Fruit fly (Drosophila melanogaster) whole organism, embryonic: ENCODE data around the gene CG11703.

Experiments
- Atf-2 ChIP-seq: fragments of 200-800 bp; sonication (Bioruptor generic); optimal IDR thresholded peaks from 2 replicates; lab custom pipeline; 2016; ENCODE audit warnings: missing biosample characterization, missing genetic modification characterization
- CG1024 ChIP-seq: fragments of 200-800 bp; sonication (Bioruptor generic); IDR thresholded peaks from 2 replicates; pipeline ENCODE4 v1.3.6; 2022; ENCODE audit warnings: missing biosample characterization, missing genetic modification characterization
- CG10267 ChIP-seq: fragments of 200-800 bp; sonication (Bioruptor generic); optimal IDR thresholded peaks from 2 replicates; lab custom pipeline; 2018; ENCODE audit warnings: missing biosample characterization, mild to moderate bottlenecking, missing genetic modification characterization, moderate library complexity
- CG10321 ChIP-seq: fragments of 200-800 bp; sonication (Bioruptor generic); IDR thresholded peaks from 2 replicates; pipeline ENCODE4 v1.3.6; 2022; ENCODE audit warnings: missing biosample characterization, missing genetic modification characterization
- CG11695 ChIP-seq: fragments of 200-800 bp; sonication (Bioruptor generic); IDR thresholded peaks from 3 replicates; pipeline ENCODE4 v1.3.6; 2022; ENCODE audit warnings: missing biosample characterization, missing genetic modification characterization
- CG12299 ChIP-seq: fragments of 200-800 bp; sonication (Bioruptor generic); optimal IDR thresholded peaks from 2 replicates; lab custom pipeline; 2018; ENCODE audit warnings: missing biosample characterization, mild to moderate bottlenecking, missing genetic modification characterization
- CG13424 ChIP-seq: fragments of 200-800 bp; sonication (Bioruptor generic); optimal IDR thresholded peaks from 2 replicates; lab custom pipeline; 2019; ENCODE audit warnings: missing biosample characterization, mild to moderate bottlenecking, missing genetic modification characterization, moderate library complexity
- CG14667 ChIP-seq: fragments of 200-800 bp; sonication (Bioruptor generic); IDR thresholded peaks from 2 replicates; pipeline ENCODE4 v1.3.6; 2022; ENCODE audit warnings: missing biosample characterization, missing genetic modification characterization
- CG14710 ChIP-seq: fragments of 200-800 bp; sonication (Bioruptor generic); optimal IDR thresholded peaks from 3 replicates; lab custom pipeline; 2019; ENCODE audit warnings: missing biosample characterization, mild to moderate bottlenecking, missing genetic modification characterization, moderate library complexity
- CG14965 ChIP-seq: fragments of 200-800 bp; sonication (Bioruptor generic); optimal IDR thresholded peaks from 2 replicates; lab custom pipeline; 2016; ENCODE audit warnings: missing biosample characterization, missing genetic modification characterization, borderline replicate concordance
- CG17829 ChIP-seq: fragments of 200-800 bp; optimal IDR thresholded peaks from 2 replicates; lab custom pipeline; 2019; ENCODE audit warnings: missing biosample characterization, mild to moderate bottlenecking, missing genetic modification characterization, moderate library complexity
- CG1832 ChIP-seq: fragments of 200-800 bp; sonication (Bioruptor generic); optimal IDR thresholded peaks from 2 replicates; lab custom pipeline; 2017; ENCODE audit warnings: missing biosample characterization, mild to moderate bottlenecking, missing genetic modification characterization, inconsistent platforms
- CG2202 ChIP-seq: fragments of 200-800 bp; sonication (Bioruptor generic); optimal IDR thresholded peaks from 2 replicates; lab custom pipeline; 2018; ENCODE audit warnings: missing biosample characterization, mild to moderate bottlenecking, missing genetic modification characterization
- CG31441 ChIP-seq: fragments of 200-800 bp; sonication (Bioruptor generic); IDR thresholded peaks from 2 replicates; pipeline ENCODE4 v1.3.6; 2022; ENCODE audit warnings: missing biosample characterization, missing genetic modification characterization
- CG34422 ChIP-seq: fragments of 200-800 bp; sonication (Bioruptor generic); IDR thresholded peaks from 3 replicates; pipeline ENCODE4 v1.3.6; 2022; ENCODE audit warnings: missing biosample characterization, missing genetic modification characterization
- CG4360 ChIP-seq: fragments of 200-800 bp; sonication (Bioruptor generic); IDR thresholded peaks from 2 replicates; pipeline ENCODE4 v1.3.6; 2022; ENCODE audit warnings: missing biosample characterization, missing genetic modification characterization
- CG4820 ChIP-seq: fragments of 200-800 bp; sonication (Bioruptor generic); optimal IDR thresholded peaks from 3 replicates; lab custom pipeline; 2016; ENCODE audit warnings: missing biosample characterization, missing genetic modification characterization
- CG6175 ChIP-seq: fragments of 200-800 bp; sonication (Bioruptor generic); IDR thresholded peaks from 3 replicates; pipeline ENCODE4 v1.3.6; 2022; ENCODE audit warnings: missing biosample characterization, missing genetic modification characterization
- CG6654 ChIP-seq: fragments of 200-800 bp; sonication (Bioruptor generic); optimal IDR thresholded peaks from 2 replicates; lab custom pipeline; 2017; ENCODE audit warnings: missing biosample characterization, mild to moderate bottlenecking, missing genetic modification characterization
- CG7745 ChIP-seq: fragments of 200-800 bp; sonication (Bioruptor generic); optimal IDR thresholded peaks from 2 replicates; lab custom pipeline; 2018; ENCODE audit warnings: missing biosample characterization, mild to moderate bottlenecking, missing genetic modification characterization, moderate library complexity
- CG8281 ChIP-seq: fragments of 200-800 bp; sonication (Bioruptor generic); optimal IDR thresholded peaks from 2 replicates; lab custom pipeline; 2018; ENCODE audit warnings: missing biosample characterization, mild to moderate bottlenecking, missing genetic modification characterization, moderate library complexity
- CG9727 ChIP-seq: fragments of 200-800 bp; sonication (Bioruptor generic); optimal IDR thresholded peaks from 3 replicates; lab custom pipeline; 2017; ENCODE audit warnings: missing biosample characterization, mild to moderate bottlenecking, missing genetic modification characterization
- CrebB ChIP-seq: fragments of 200-800 bp; sonication (Bioruptor generic); optimal IDR thresholded peaks from 3 replicates; lab custom pipeline; 2018; ENCODE audit warnings: missing biosample characterization, mild to moderate bottlenecking, missing genetic modification characterization
- Dbx ChIP-seq: fragments of 200-800 bp; sonication (Bioruptor generic); IDR thresholded peaks from 3 replicates; pipeline ENCODE4 v1.3.6; 2022; ENCODE audit warnings: missing biosample characterization, missing genetic modification characterization
- Drgx ChIP-seq: fragments of 200-800 bp; sonication (Bioruptor generic); IDR thresholded peaks from 2 replicates; pipeline ENCODE4 v1.3.6; 2022; ENCODE audit warnings: missing biosample characterization, missing genetic modification characterization
- Ets65A ChIP-seq: fragments of 200-800 bp; sonication (Bioruptor generic); peaks from one replicate; lab custom pipeline; 2016; ENCODE audit warnings: missing biosample characterization, missing genetic modification characterization
- Gug ChIP-seq: fragments of 200-800 bp; sonication (Bioruptor generic); IDR thresholded peaks from 4 replicates; pipeline ENCODE4 v1.3.6; 2022; ENCODE audit warnings: missing biosample characterization, missing genetic modification characterization
- PHDP ChIP-seq: fragments of 200-800 bp; sonication (Bioruptor generic); optimal IDR thresholded peaks from 3 replicates; lab custom pipeline; 2018; ENCODE audit warnings: missing biosample characterization, mild to moderate bottlenecking, missing genetic modification characterization, moderate library complexity
- Sox100B ChIP-seq: fragments of 200-800 bp; sonication (Bioruptor generic); optimal IDR thresholded peaks from 3 replicates; lab custom pipeline; 2018; ENCODE audit warnings: missing biosample characterization, mild to moderate bottlenecking, missing genetic modification characterization
- TFAM ChIP-seq: fragments of 200-800 bp; sonication (Bioruptor generic); optimal IDR thresholded peaks from 2 replicates; lab custom pipeline; 2017; ENCODE audit warnings: missing biosample characterization, missing genetic modification characterization, inconsistent platforms
- ara ChIP-seq: fragments of 200-800 bp; sonication (Bioruptor generic); IDR thresholded peaks from 2 replicates; pipeline ENCODE4 v1.3.6; 2022; ENCODE audit warnings: missing biosample characterization, missing genetic modification characterization
- ash1 ChIP-seq: fragments of 200-800 bp; sonication (Bioruptor generic); optimal IDR thresholded peaks from 2 replicates; lab custom pipeline; 2018; ENCODE audit warnings: missing biosample characterization, mild to moderate bottlenecking, missing genetic modification characterization
- br ChIP-seq: fragments of >200 bp; optimal IDR thresholded peaks from 2 replicates; lab custom pipeline; 2017
- crc ChIP-seq: fragments of 200-800 bp; sonication (Bioruptor generic); optimal IDR thresholded peaks from 2 replicates; lab custom pipeline; 2016; ENCODE audit warnings: missing biosample characterization, missing genetic modification characterization
- dm ChIP-seq: fragments of 200-800 bp; sonication (Bioruptor generic); optimal IDR thresholded peaks from 3 replicates; lab custom pipeline; 2016; ENCODE audit warnings: missing biosample characterization, missing genetic modification characterization
- emc ChIP-seq: fragments of 200-800 bp; sonication (Bioruptor generic); optimal IDR thresholded peaks from 2 replicates; lab custom pipeline; 2016; ENCODE audit warnings: missing biosample characterization, missing genetic modification characterization
- ems ChIP-seq: fragments of 200-800 bp; sonication (Bioruptor generic); optimal IDR thresholded peaks from 3 replicates; lab custom pipeline; 2016; ENCODE audit warnings: missing biosample characterization, missing genetic modification characterization
- esg ChIP-seq: fragments of 200-800 bp; sonication (Bioruptor generic); conservative IDR thresholded peaks from 2 replicates; pipeline ENCODE4 v1.3.6; 2022; ENCODE audit warnings: missing biosample characterization, missing genetic modification characterization
- fd96Cb ChIP-seq: fragments of 200-800 bp; sonication (Bioruptor generic); optimal IDR thresholded peaks from 2 replicates; lab custom pipeline; 2018; ENCODE audit warnings: missing biosample characterization, mild to moderate bottlenecking, missing genetic modification characterization, moderate library complexity
- ham ChIP-seq: fragments of 200-800 bp; sonication (Bioruptor generic); IDR thresholded peaks from 2 replicates; pipeline ENCODE4 v1.3.6; 2022; ENCODE audit warnings: missing biosample characterization, missing genetic modification characterization
- hbn ChIP-seq: fragments of 200-800 bp; sonication (Bioruptor generic); IDR thresholded peaks from 2 replicates; pipeline ENCODE4 v1.3.6; 2022; ENCODE audit warnings: missing biosample characterization, missing genetic modification characterization; ENCODE audit not compliant: partially characterized antibody
- jing ChIP-seq: fragments of 200-800 bp; sonication (Bioruptor generic); optimal IDR thresholded peaks from 2 replicates; lab custom pipeline; 2018; ENCODE audit warnings: missing biosample characterization, mild to moderate bottlenecking, missing genetic modification characterization
- nmo ChIP-seq: fragments of 200-800 bp; sonication (Bioruptor generic); optimal IDR thresholded peaks from 2 replicates; lab custom pipeline; 2018; ENCODE audit warnings: missing biosample characterization, mild to moderate bottlenecking, missing genetic modification characterization, moderate library complexity
- odd ChIP-seq: fragments of 200-800 bp; sonication (Bioruptor generic); optimal IDR thresholded peaks from 2 replicates; lab custom pipeline; 2017; ENCODE audit warnings: missing biosample characterization, mild to moderate bottlenecking, missing genetic modification characterization
- org-1 ChIP-seq: fragments of 200-800 bp; sonication (Bioruptor generic); optimal IDR thresholded peaks from 2 replicates; lab custom pipeline; 2017; ENCODE audit warnings: missing biosample characterization, missing genetic modification characterization
- pb ChIP-seq: fragments of 200-800 bp; sonication (Bioruptor generic); optimal IDR thresholded peaks from 3 replicates; lab custom pipeline; 2016; ENCODE audit warnings: missing biosample characterization, missing genetic modification characterization
- so ChIP-seq: fragments of 200-800 bp; sonication (Bioruptor generic); IDR thresholded peaks from 3 replicates; pipeline ENCODE4 v1.3.6; 2022; ENCODE audit warnings: missing biosample characterization, missing genetic modification characterization
- stwl ChIP-seq: fragments of 200-800 bp; sonication (Bioruptor generic); optimal IDR thresholded peaks from 3 replicates; lab custom pipeline; 2018; ENCODE audit warnings: missing biosample characterization, mild to moderate bottlenecking, missing genetic modification characterization, moderate library complexity
- tin ChIP-seq: fragments of 200-800 bp; sonication (Bioruptor generic); optimal IDR thresholded peaks from 3 replicates; lab custom pipeline; 2016; ENCODE audit warnings: missing biosample characterization, missing genetic modification characterization
- tna ChIP-seq: fragments of 200-800 bp; sonication (Bioruptor generic); IDR thresholded peaks from 2 replicates; pipeline ENCODE4 v1.3.6; 2022; ENCODE audit warnings: missing biosample characterization, missing genetic modification characterization; ENCODE audit not compliant: partially characterized antibody
- zfh1 ChIP-seq: fragments of 200-800 bp; sonication (Bioruptor generic); IDR thresholded peaks from 3 replicates; pipeline ENCODE4 v1.3.6; 2022; ENCODE audit warnings: missing biosample characterization, missing genetic modification characterization
- zfh2 ChIP-seq: fragments of 200-800 bp; sonication (Bioruptor generic); optimal IDR thresholded peaks from 2 replicates; lab custom pipeline; 2016; ENCODE audit warnings: missing biosample characterization, missing genetic modification characterization

CG11703 gene

DNA sequence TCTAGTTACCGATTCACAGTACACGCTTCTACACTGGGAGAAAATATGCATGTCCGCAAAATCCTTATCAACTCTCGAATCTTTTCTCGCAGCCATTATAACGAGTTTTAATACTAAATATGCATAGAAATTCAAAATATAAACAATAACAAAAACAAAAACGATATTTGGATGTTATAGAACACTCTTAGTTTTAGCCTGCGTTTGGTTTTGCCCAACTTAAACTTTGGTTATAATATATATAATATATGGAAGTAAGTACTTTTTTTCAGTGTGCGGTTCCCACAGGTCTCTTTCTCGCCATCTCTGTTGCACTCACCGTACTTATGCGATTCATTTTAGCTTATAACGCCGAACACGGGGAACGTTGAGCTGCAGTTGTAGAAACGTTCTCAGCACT lies 16.2 kb downstream of the CG11703 start, which contains the start of gene cry (continued):
- TF ChIP-seq CG14667 (GFP tag; lab: Robert Waterston, UW) (no peak), tna (GFP tag; lab: Robert Waterston, UW) (no peak), br (lab: Kevin White, UChicago) (no peak), CG4360 (no peak), CG17829 (tag; lab: Kevin White, UChicago) (peak; percentile 55), Dbx (GFP tag; lab: Robert Waterston, UW) (no peak), ems (GFP tag; lab: Kevin White, UChicago) (no peak), so (GFP tag; lab: Robert Waterston, UW) (peak; percentile 17; the same call in 1 of the 3 replicates), CrebB (tag; lab: Kevin White, UChicago) (no peak), CG10267 (tag; lab: Kevin White, UChicago) (peak; percentile 53), CG2202 (peak; percentile 45), Drgx (peak; percentile 73), hbn (no peak), CG31441 (peak; percentile 77; the same call in 1 of the 2 replicates), CG7745 (no peak), org-1 (GFP tag; lab: Kevin White, UChicago) (peak; percentile 26), Ets65A (peak; percentile 74), dm (GFP tag; lab: Kevin White, UChicago) (no peak), CG4820 (peak; percentile 41), zfh2 (GFP tag; lab: Kevin White, UChicago) (no peak), stwl (no peak), PHDP (tag; lab: Kevin White, UChicago) (peak; percentile 59), odd (GFP tag; lab: Kevin White, UChicago) (no peak), CG11695 (GFP tag; lab: Robert Waterston, UW) (0 out of 3 replicates have a peak, but pooled peaks have one; percentile 47), ara (0 out of 2 replicates have a peak, but pooled peaks have one; percentile 5), TFAM (GFP tag; lab: Kevin White, UChicago) (no peak), ham (no peak), nmo (GFP tag; lab: Kevin White, UChicago) (peak; percentile 84), esg (GFP tag; lab: Robert Waterston, UW) (no peak; the same call in 1 of the 2 replicates), fd96Cb (tag; lab: Kevin White, UChicago) (peak; percentile 82), CG1024 (GFP tag; lab: Robert Waterston, UW) (no peak), crc (no peak), Atf-2 (GFP tag; lab: Kevin White, UChicago) (peak; percentile 8), CG14710 (tag; lab: Kevin White, UChicago) (peak; percentile 64), CG8281 (tag; lab: Kevin White, UChicago) (peak; percentile 3), emc (GFP tag; lab: Kevin White, UChicago) (no peak), tin (GFP tag; lab: Kevin White, UChicago) (peak; percentile 49), CG12299 (tag; lab: Kevin White, UChicago) (no peak), jing (GFP tag; lab: Kevin White, UChicago) (peak; percentile 25), zfh1 (GFP tag; lab: Robert Waterston, UW) (no peak), CG1832 (GFP tag; lab: Kevin White, UChicago) (no peak), CG34422 (0 out of 3 replicates have a peak, but pooled peaks have one; percentile 35), Sox100B (GFP tag; lab: Kevin White, UChicago) (peak; percentile 68), CG14965 (no peak), CG6654 (peak; percentile 31), CG9727 (peak; percentile 44), CG10321 (GFP tag; lab: Robert Waterston, UW) (no peak), CG6175 (GFP tag; lab: Robert Waterston, UW) (no peak), pb (GFP tag; lab: Kevin White, UChicago) (no peak), ash1 (no peak), Gug (GFP tag; lab: Robert Waterston, UW) (no peak), CG13424 (tag; lab: Kevin White, UChicago) (peak; percentile 68)
